Worm (Caenorhabditis elegans) whole organism, mixed stage, embryonic: ENCODE measurements around the gene lmd-3.
A peak's percentile ranks its signal among the peaks of the same experiment; 100 is the strongest.

Experiments used
- M03D4.4 ChIP-seq: sonication (generic microtip); optimal IDR thresholded peaks from 2 replicates; lab custom pipeline; 2017; ENCODE audit warnings: mild to moderate bottlenecking, missing genetic modification characterization, missing compliant biosample characterization
- bed-3 ChIP-seq: fragments of 200-800 bp; sonication (Bioruptor generic); optimal IDR thresholded peaks from 3 replicates; lab custom pipeline; 2018; ENCODE audit warnings: mild to moderate bottlenecking, missing genetic modification characterization, moderate library complexity, missing compliant biosample characterization
- blmp-1 ChIP-seq: fragments of 150-350 bp; optimal IDR thresholded peaks from 2 replicates; lab custom pipeline; 2014; ENCODE audit warnings: missing biosample characterization, missing genetic modification characterization
- ceh-39 ChIP-seq: fragments of 150-350 bp; optimal IDR thresholded peaks from 2 replicates; lab custom pipeline; 2014; ENCODE audit warnings: missing biosample characterization, missing genetic modification characterization
- ceh-43 ChIP-seq: fragments of 200-800 bp; sonication (Bioruptor generic); optimal IDR thresholded peaks from 2 replicates; lab custom pipeline; 2018; ENCODE audit warnings: mild to moderate bottlenecking, missing genetic modification characterization, moderate library complexity, missing compliant biosample characterization
- ceh-83 ChIP-seq: fragments of 200-800 bp; sonication (Bioruptor generic); optimal IDR thresholded peaks from 2 replicates; lab custom pipeline; 2018; ENCODE audit warnings: mild to moderate bottlenecking, missing genetic modification characterization, missing compliant biosample characterization
- ces-1 ChIP-seq: fragments of 150-350 bp; optimal IDR thresholded peaks from 2 replicates; lab custom pipeline; 2014; ENCODE audit warnings: missing biosample characterization, missing genetic modification reagents, missing genetic modification characterization
- cnd-1 ChIP-seq: fragments of 200-800 bp; sonication (Bioruptor generic); optimal IDR thresholded peaks from 2 replicates; lab custom pipeline; 2018; ENCODE audit warnings: mild to moderate bottlenecking, missing genetic modification characterization, missing compliant biosample characterization
- drap-1 ChIP-seq: fragments of 200-800 bp; sonication (Bioruptor generic); optimal IDR thresholded peaks from 3 replicates; lab custom pipeline; 2018; ENCODE audit warnings: mild to moderate bottlenecking, missing genetic modification characterization, missing compliant biosample characterization
- elt-1 ChIP-seq: sonication (generic microtip); optimal IDR thresholded peaks from 2 replicates; lab custom pipeline; 2017; ENCODE audit warnings: missing genetic modification characterization, mild to moderate bottlenecking, missing compliant biosample characterization, antibody characterized with exemption, moderate library complexity, borderline replicate concordance; ENCODE audit not compliant: insufficient read depth
- elt-3 ChIP-seq: fragments of 150-350 bp; optimal IDR thresholded peaks from 2 replicates; lab custom pipeline; 2014; ENCODE audit warnings: missing biosample characterization, missing genetic modification characterization
- flh-1 ChIP-seq: fragments of 200-800 bp; sonication (Bioruptor generic); optimal IDR thresholded peaks from 2 replicates; lab custom pipeline; 2018; ENCODE audit warnings: mild to moderate bottlenecking, missing genetic modification characterization, moderate library complexity, missing compliant biosample characterization
- ham-2 ChIP-seq: fragments of 200-800 bp; sonication (Bioruptor generic); optimal IDR thresholded peaks from 2 replicates; lab custom pipeline; 2018; ENCODE audit warnings: mild to moderate bottlenecking, missing genetic modification characterization, missing compliant biosample characterization
- hlh-1 ChIP-seq: fragments of 150-350 bp; optimal IDR thresholded peaks from 2 replicates; lab custom pipeline; 2014; ENCODE audit warnings: missing biosample characterization, missing genetic modification reagents, missing genetic modification characterization
- lin-13 ChIP-seq: fragments of 150-350 bp; optimal IDR thresholded peaks from 2 replicates; lab custom pipeline; 2014; ENCODE audit warnings: missing biosample characterization, missing genetic modification characterization
- lin-32 ChIP-seq: fragments of 200-800 bp; sonication (Bioruptor generic); optimal IDR thresholded peaks from 2 replicates; lab custom pipeline; 2018; ENCODE audit warnings: mild to moderate bottlenecking, missing genetic modification characterization, missing compliant biosample characterization
- lsy-2 ChIP-seq: fragments of 150-350 bp; optimal IDR thresholded peaks from 2 replicates; lab custom pipeline; 2014; ENCODE audit warnings: missing biosample characterization, missing genetic modification characterization
- mab-5 ChIP-seq: fragments of 150-350 bp; optimal IDR thresholded peaks from 2 replicates; lab custom pipeline; 2014; ENCODE audit warnings: missing biosample characterization, missing genetic modification characterization
- mep-1 ChIP-seq: fragments of 150-350 bp; optimal IDR thresholded peaks from 2 replicates; lab custom pipeline; 2017; ENCODE audit warnings: missing biosample characterization, missing genetic modification reagents, missing genetic modification characterization, inconsistent platforms
- mls-2 ChIP-seq: sonication (generic microtip); optimal IDR thresholded peaks from 2 replicates; lab custom pipeline; 2016; ENCODE audit warnings: mild to moderate bottlenecking, missing genetic modification characterization, moderate library complexity, missing compliant biosample characterization
- nhr-12 ChIP-seq: fragments of 150-350 bp; optimal IDR thresholded peaks from 2 replicates; lab custom pipeline; 2014; ENCODE audit warnings: missing biosample characterization, missing genetic modification characterization
- nhr-2 ChIP-seq: fragments of 150-350 bp; optimal IDR thresholded peaks from 2 replicates; lab custom pipeline; 2014; ENCODE audit warnings: missing biosample characterization, missing genetic modification characterization
- nhr-237 ChIP-seq: fragments of 150-350 bp; optimal IDR thresholded peaks from 2 replicates; lab custom pipeline; 2014; ENCODE audit warnings: missing biosample characterization, missing genetic modification characterization
- nhr-28 ChIP-seq: fragments of 150-350 bp; optimal IDR thresholded peaks from 2 replicates; lab custom pipeline; 2014; ENCODE audit warnings: missing biosample characterization, missing genetic modification characterization
- nhr-76 ChIP-seq: sonication (generic microtip); optimal IDR thresholded peaks from 2 replicates; lab custom pipeline; 2017; ENCODE audit warnings: missing biosample characterization, missing genetic modification characterization
- pha-4 ChIP-seq: fragments of 150-350 bp; optimal IDR thresholded peaks from 2 replicates; lab custom pipeline; 2018; ENCODE audit warnings: missing biosample characterization, missing genetic modification reagents, missing genetic modification characterization
- sem-2 ChIP-seq: fragments of 200-800 bp; sonication (Bioruptor generic); optimal IDR thresholded peaks from 2 replicates; lab custom pipeline; 2018; ENCODE audit warnings: mild to moderate bottlenecking, missing genetic modification characterization, missing compliant biosample characterization
- snpc-4 ChIP-seq: fragments of 150-350 bp; optimal IDR thresholded peaks from 2 replicates; lab custom pipeline; 2014; ENCODE audit warnings: missing biosample characterization, missing genetic modification characterization
- sptf-1 ChIP-seq: sonication (generic microtip); optimal IDR thresholded peaks from 2 replicates; lab custom pipeline; 2017; ENCODE audit warnings: mild to moderate bottlenecking, missing genetic modification characterization, moderate library complexity, missing compliant biosample characterization
- tbx-8 ChIP-seq: fragments of 200-800 bp; sonication (Bioruptor generic); optimal IDR thresholded peaks from 2 replicates; lab custom pipeline; 2018; ENCODE audit warnings: mild to moderate bottlenecking, missing genetic modification characterization, moderate library complexity, missing compliant biosample characterization
- unc-120 ChIP-seq: sonication (generic microtip); optimal IDR thresholded peaks from 2 replicates; lab custom pipeline; 2017; ENCODE audit warnings: missing genetic modification characterization, missing compliant biosample characterization; ENCODE audit not compliant: poor library complexity, severe bottlenecking
- unc-39 ChIP-seq: fragments of 150-350 bp; optimal IDR thresholded peaks from 2 replicates; lab custom pipeline; 2014; ENCODE audit warnings: missing biosample characterization, missing genetic modification characterization
- unc-62 ChIP-seq: fragments of 150-350 bp; optimal IDR thresholded peaks from 2 replicates; lab custom pipeline; 2014; ENCODE audit warnings: missing biosample characterization, missing genetic modification reagents, missing genetic modification characterization
- zip-8 ChIP-seq: fragments of 150-350 bp; optimal IDR thresholded peaks from 2 replicates; lab custom pipeline; 2014; ENCODE audit warnings: missing biosample characterization, missing genetic modification characterization
- ztf-11 ChIP-seq: fragments of 150-350 bp; optimal IDR thresholded peaks from 2 replicates; lab custom pipeline; 2014; ENCODE audit warnings: missing biosample characterization, missing genetic modification characterization

The lmd-3 gene

ce11 chrV:8465386-8465785 lies 20.8 kb upstream of the lmd-3 start, which contains the start of gene mrps-2:
Gene mrps-2 (plus strand): TSS chrV:8465686.
- TF ChIP-seq nhr-2 (tag; lab: Kevin White, UChicago) (no peak), unc-120 (tag; lab: Kevin White, UChicago) (no peak), ces-1 (GFP tag; lab: Kevin White, UChicago) (no peak), ztf-11 (tag; lab: Kevin White, UChicago) (no peak), drap-1 (no peak), ceh-43 (GFP tag; lab: Kevin White, UChicago) (no peak), unc-62 (GFP tag; lab: Kevin White, UChicago) (no peak), mls-2 (no peak), ceh-39 (tag; lab: Kevin White, UChicago) (no peak), snpc-4 (no peak), elt-3 (no peak), ceh-83 (GFP tag; lab: Kevin White, UChicago) (no peak), cnd-1 (no peak), mab-5 (tag; lab: Kevin White, UChicago) (no peak), hlh-1 (tag; lab: Kevin White, UChicago) (no peak), nhr-28 (tag; lab: Kevin White, UChicago) (no peak), sptf-1 (tag; lab: Kevin White, UChicago) (no peak)

DNA sequence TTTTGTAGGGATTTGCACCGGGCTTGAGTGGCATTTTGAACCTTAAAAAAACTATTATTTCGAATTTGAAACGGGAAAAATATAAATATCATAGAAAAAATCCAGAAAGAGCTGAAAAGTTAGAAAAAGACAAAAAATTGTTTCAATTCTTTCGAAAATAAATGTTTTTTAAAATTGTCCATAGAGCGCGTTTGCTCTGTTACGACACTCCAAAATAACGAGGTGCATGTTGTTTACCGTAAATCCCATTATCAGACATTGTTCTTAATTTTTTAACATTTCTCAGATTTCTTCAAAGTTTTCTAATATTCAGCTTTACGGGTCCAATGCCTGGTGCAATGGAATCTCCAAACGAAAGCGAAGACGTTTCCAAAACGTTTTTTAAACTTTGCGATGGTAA lies 17.5 kb upstream of the lmd-3 start, which contains the start of the genes dnj-22 and natc-1:
TSS of gene dnj-22 (minus strand) at position 47 of the 400 bp plus-strand sequence.
TSS of gene natc-1 (plus strand) at position 286 of the 400 bp plus-strand sequence.
- TF ChIP-seq flh-1 (no peak), tbx-8 (GFP tag; lab: Kevin White, UChicago) (no peak), mls-2 (no peak), lsy-2 (peak; percentile 56), sem-2 (no peak), ham-2 (no peak), nhr-76 (tag; lab: Kevin White, UChicago) (no peak), pha-4 (tag; lab: Kevin White, UChicago) (peak; percentile 91), lin-32 (GFP tag; lab: Kevin White, UChicago) (no peak), drap-1 (no peak), bed-3 (no peak), unc-39 (tag; lab: Kevin White, UChicago) (no peak), nhr-12 (tag; lab: Kevin White, UChicago) (no peak), snpc-4 (no peak), nhr-2 (tag; lab: Kevin White, UChicago) (no peak), ceh-39 (tag; lab: Kevin White, UChicago) (peak; percentile 24), ceh-43 (GFP tag; lab: Kevin White, UChicago) (no peak), nhr-237 (tag; lab: Kevin White, UChicago) (peak; percentile 67), sptf-1 (tag; lab: Kevin White, UChicago) (no peak), elt-3 (no peak), elt-1 (tag; lab: Kevin White, UChicago) (no peak), ces-1 (GFP tag; lab: Kevin White, UChicago) (peak; percentile 96), M03D4.4 (tag; lab: Kevin White, UChicago) (no peak), lin-13 (tag; lab: Kevin White, UChicago) (peak; percentile 19), hlh-1 (tag; lab: Kevin White, UChicago) (no peak), zip-8 (tag; lab: Kevin White, UChicago) (no peak), unc-120 (tag; lab: Kevin White, UChicago) (no peak), ceh-83 (GFP tag; lab: Kevin White, UChicago) (no peak), ztf-11 (tag; lab: Kevin White, UChicago) (no peak), cnd-1 (no peak), mep-1 (tag; lab: Kevin White, UChicago) (no peak), mab-5 (tag; lab: Kevin White, UChicago) (peak; percentile 24), unc-62 (GFP tag; lab: Kevin White, UChicago) (no peak), blmp-1 (tag; lab: Kevin White, UChicago) (no peak), nhr-28 (tag; lab: Kevin White, UChicago) (no peak)

- TF ChIP-seq mep-1 (tag; lab: Kevin White, UChicago) (no peak), lsy-2 (no peak), ces-1 (GFP tag; lab: Kevin White, UChicago) (peak; percentile 52), drap-1 (no peak)
Measured at ce11 chrV:8460800-8461199, 16.2 kb upstream of the lmd-3 start.
